Worm (Caenorhabditis elegans) whole organism, young adult: ENCODE results near the gene clec-185.

ENCODE experiments used
- B0035.1 ChIP-seq: sonication (generic microtip); optimal IDR thresholded peaks from 2 replicates; lab custom pipeline; 2016; ENCODE audit warnings: missing genetic modification characterization, mild to moderate bottlenecking, missing compliant biosample characterization, missing genotype, missing genetic modification reagents
- B0261.1 ChIP-seq: sonication (generic microtip); optimal IDR thresholded peaks from 2 replicates; lab custom pipeline; 2016; ENCODE audit warnings: mild to moderate bottlenecking, missing genetic modification characterization, moderate library complexity, missing compliant biosample characterization
- C17E4.6 ChIP-seq: fragments of 200-800 bp; sonication (Bioruptor generic); IDR thresholded peaks from 2 replicates; pipeline ENCODE4 v1.3.6; 2022; ENCODE audit warnings: missing genetic modification reagents, missing genetic modification characterization, missing compliant biosample characterization
- D2030.7 ChIP-seq: fragments of 200-800 bp; sonication (Bioruptor generic); IDR thresholded peaks from 2 replicates; pipeline ENCODE4 v1.3.6; 2022; ENCODE audit warnings: missing genetic modification reagents, missing genetic modification characterization, missing compliant biosample characterization
- F22D6.2 ChIP-seq: sonication (generic microtip); optimal IDR thresholded peaks from 2 replicates; lab custom pipeline; 2016; ENCODE audit warnings: mild to moderate bottlenecking, missing genetic modification characterization, missing compliant biosample characterization
- F33H1.4 ChIP-seq: fragments of 200-800 bp; sonication (Bioruptor generic); IDR thresholded peaks from 2 replicates; pipeline ENCODE4 v1.3.6; 2022; ENCODE audit warnings: missing genetic modification reagents, missing genetic modification characterization, missing compliant biosample characterization
- F39B2.1 ChIP-seq: fragments of 200-800 bp; sonication (Bioruptor generic); IDR thresholded peaks from 2 replicates; pipeline ENCODE4 v1.3.6; 2022; ENCODE audit warnings: missing genetic modification reagents, missing genetic modification characterization, missing compliant biosample characterization
- F49E8.2 ChIP-seq: sonication (generic microtip); optimal IDR thresholded peaks from 3 replicates; lab custom pipeline; 2017; ENCODE audit warnings: missing genetic modification characterization, mild to moderate bottlenecking, missing compliant biosample characterization, antibody characterized with exemption, moderate library complexity; ENCODE audit not compliant: insufficient read depth
- F55B11.4 ChIP-seq: sonication (generic microtip); optimal IDR thresholded peaks from 2 replicates; lab custom pipeline; 2016; ENCODE audit warnings: missing compliant biosample characterization, missing genetic modification characterization, borderline replicate concordance; ENCODE audit not compliant: insufficient read depth
- K12H6.12 ChIP-seq: fragments of 200-800 bp; sonication (Bioruptor generic); optimal IDR thresholded peaks from 2 replicates; lab custom pipeline; 2018; ENCODE audit warnings: mild to moderate bottlenecking, missing genetic modification characterization, missing compliant biosample characterization
- T07F8.4 ChIP-seq: sonication (generic microtip); optimal IDR thresholded peaks from 2 replicates; lab custom pipeline; 2016; ENCODE audit warnings: mild to moderate bottlenecking, missing genetic modification characterization, moderate library complexity, missing compliant biosample characterization
- ZK185.1 ChIP-seq: sonication (generic microtip); optimal IDR thresholded peaks from 2 replicates; lab custom pipeline; 2016; ENCODE audit warnings: mild to moderate bottlenecking, missing genetic modification characterization, missing compliant biosample characterization; ENCODE audit not compliant: poor library complexity, severe bottlenecking
- attf-6 ChIP-seq: fragments of 200-800 bp; sonication (Bioruptor generic); IDR thresholded peaks from 2 replicates; pipeline ENCODE4 v1.3.6; 2022; ENCODE audit warnings: missing genetic modification reagents, missing genetic modification characterization, missing compliant biosample characterization
- bed-1 ChIP-seq: fragments of 200-800 bp; sonication (Bioruptor generic); IDR thresholded peaks from 2 replicates; pipeline ENCODE4 v1.3.6; 2022; ENCODE audit warnings: missing genetic modification reagents, missing genetic modification characterization, missing compliant biosample characterization
- bed-2 ChIP-seq: fragments of 200-800 bp; sonication (Bioruptor generic); IDR thresholded peaks from 2 replicates; pipeline ENCODE4 v1.3.6; 2022; ENCODE audit warnings: missing genetic modification reagents, missing genetic modification characterization, missing compliant biosample characterization
- ceh-27 ChIP-seq: fragments of 200-800 bp; sonication (Bioruptor generic); optimal IDR thresholded peaks from 2 replicates; lab custom pipeline; 2018; ENCODE audit warnings: mild to moderate bottlenecking, missing genetic modification characterization, moderate library complexity, missing compliant biosample characterization
- ceh-40 ChIP-seq: fragments of 200-800 bp; sonication (Bioruptor generic); IDR thresholded peaks from 2 replicates; pipeline ENCODE4 v1.3.6; 2022; ENCODE audit warnings: missing genetic modification characterization, missing compliant biosample characterization
- ceh-58 ChIP-seq: fragments of 200-800 bp; sonication (Bioruptor generic); IDR thresholded peaks from 2 replicates; pipeline ENCODE4 v1.3.6; 2022; ENCODE audit warnings: missing genetic modification characterization, missing compliant biosample characterization
- chd-7 ChIP-seq: sonication (generic microtip); optimal IDR thresholded peaks from 2 replicates; lab custom pipeline; 2016; ENCODE audit warnings: mild to moderate bottlenecking, missing genetic modification characterization, moderate library complexity, missing compliant biosample characterization
- dox-1 ChIP-seq: fragments of 200-800 bp; sonication (Bioruptor generic); IDR thresholded peaks from 2 replicates; pipeline ENCODE4 v1.3.6; 2022; ENCODE audit warnings: missing genetic modification reagents, missing genetic modification characterization, missing compliant biosample characterization
- dpl-1 ChIP-seq: fragments of 150-350 bp; optimal IDR thresholded peaks from 2 replicates; lab custom pipeline; 2014; ENCODE audit warnings: missing biosample characterization, missing genetic modification reagents, missing genetic modification characterization
- egrh-3 ChIP-seq: fragments of 200-800 bp; sonication (Bioruptor generic); IDR thresholded peaks from 2 replicates; pipeline ENCODE4 v1.3.6; 2022; ENCODE audit warnings: missing genetic modification reagents, missing genetic modification characterization, missing compliant biosample characterization
- hsf-1 ChIP-seq: fragments of 200-800 bp; sonication (Bioruptor generic); IDR thresholded peaks from 2 replicates; pipeline ENCODE4 v1.3.6; 2022; ENCODE audit warnings: missing genetic modification reagents, missing genetic modification characterization, missing compliant biosample characterization
- lag-1 ChIP-seq: fragments of 200-800 bp; sonication (Bioruptor generic); IDR thresholded peaks from 2 replicates; pipeline ENCODE4 v1.3.6; 2022; ENCODE audit warnings: missing genetic modification reagents, missing genetic modification characterization, missing compliant biosample characterization
- lin-40 ChIP-seq: sonication (generic microtip); optimal IDR thresholded peaks from 2 replicates; lab custom pipeline; 2016; ENCODE audit warnings: missing genetic modification characterization, mild to moderate bottlenecking, missing compliant biosample characterization, missing genotype, missing genetic modification reagents
- lsy-27 ChIP-seq: sonication (generic microtip); optimal IDR thresholded peaks from 2 replicates; lab custom pipeline; 2017; ENCODE audit warnings: missing genetic modification characterization, mild to moderate bottlenecking, missing compliant biosample characterization, antibody characterized with exemption, missing genotype, borderline replicate concordance; ENCODE audit not compliant: insufficient read depth
- madf-6 ChIP-seq: fragments of 200-800 bp; sonication (Bioruptor generic); IDR thresholded peaks from 2 replicates; pipeline ENCODE4 v1.3.6; 2022; ENCODE audit warnings: missing genetic modification reagents, missing genetic modification characterization, missing compliant biosample characterization
- mcd-1 ChIP-seq: fragments of 200-800 bp; sonication (Bioruptor generic); IDR thresholded peaks from 2 replicates; pipeline ENCODE4 v1.3.6; 2022; ENCODE audit warnings: missing genetic modification reagents, missing genetic modification characterization, missing compliant biosample characterization
- mel-28 ChIP-seq: sonication (generic microtip); optimal IDR thresholded peaks from 2 replicates; lab custom pipeline; 2016; ENCODE audit warnings: borderline replicate concordance, mild to moderate bottlenecking, missing genetic modification characterization, missing compliant biosample characterization
- mxl-1 ChIP-seq: sonication (generic microtip); optimal IDR thresholded peaks from 2 replicates; lab custom pipeline; 2016; ENCODE audit warnings: missing genetic modification characterization, missing compliant biosample characterization
- nfya-2 ChIP-seq: fragments of 200-800 bp; sonication (Bioruptor generic); IDR thresholded peaks from 2 replicates; pipeline ENCODE4 v1.3.6; 2022; ENCODE audit warnings: missing genetic modification reagents, missing genetic modification characterization, missing compliant biosample characterization
- nfyb-1 ChIP-seq: fragments of 200-800 bp; sonication (Bioruptor generic); IDR thresholded peaks from 2 replicates; pipeline ENCODE4 v1.3.6; 2022; ENCODE audit warnings: missing genetic modification reagents, missing genetic modification characterization, missing compliant biosample characterization
- nhr-80 ChIP-seq: sonication (generic microtip); optimal IDR thresholded peaks from 2 replicates; lab custom pipeline; 2016; ENCODE audit warnings: missing genetic modification characterization, missing compliant biosample characterization
- nhr-90 ChIP-seq: sonication (generic microtip); optimal IDR thresholded peaks from 2 replicates; lab custom pipeline; 2016; ENCODE audit warnings: missing genotype, mild to moderate bottlenecking, missing genetic modification characterization, missing compliant biosample characterization
- pha-4 ChIP-seq: fragments of 150-350 bp; sonication (generic microtip); optimal IDR thresholded peaks from 2 replicates; lab custom pipeline; 2014; ENCODE audit warnings: missing biosample characterization, missing genetic modification reagents, missing genetic modification characterization
- snpc-1.1 ChIP-seq: sonication (generic microtip); optimal IDR thresholded peaks from 2 replicates; lab custom pipeline; 2017; ENCODE audit warnings: missing genetic modification characterization, mild to moderate bottlenecking, missing compliant biosample characterization, antibody characterized with exemption, moderate library complexity, missing genotype, missing genetic modification reagents; ENCODE audit not compliant: insufficient read depth
- snpc-1.3 ChIP-seq: sonication (generic microtip); optimal IDR thresholded peaks from 2 replicates; lab custom pipeline; 2017; ENCODE audit warnings: missing genetic modification characterization, mild to moderate bottlenecking, missing compliant biosample characterization, antibody characterized with exemption, moderate library complexity, missing genotype, missing genetic modification reagents; ENCODE audit not compliant: insufficient read depth
- sptf-2 ChIP-seq: fragments of 200-800 bp; sonication (Bioruptor generic); optimal IDR thresholded peaks from 2 replicates; lab custom pipeline; 2018; ENCODE audit warnings: mild to moderate bottlenecking, missing genetic modification characterization, missing compliant biosample characterization
- tbx-9 ChIP-seq: sonication (generic microtip); optimal IDR thresholded peaks from 2 replicates; lab custom pipeline; 2016; ENCODE audit warnings: borderline replicate concordance, missing genetic modification characterization, inconsistent platforms, missing compliant biosample characterization
- unc-62 ChIP-seq: fragments of 150-350 bp; optimal IDR thresholded peaks from 2 replicates; lab custom pipeline; 2014; ENCODE audit warnings: missing biosample characterization, missing genetic modification reagents, missing genetic modification characterization
- ztf-6 ChIP-seq: fragments of 200-800 bp; sonication (Bioruptor generic); IDR thresholded peaks from 2 replicates; pipeline ENCODE4 v1.3.6; 2022; ENCODE audit warnings: missing genetic modification reagents, missing genetic modification characterization, missing compliant biosample characterization

clec-185 gene

ce11 chrIV:12416629-12417404 lies 21.6 kb upstream of the clec-185 start (continued):
- no peak for TF ChIP-seq bed-1 (GFP tag; lab: Robert Waterston, UW)
- TF ChIP-seq mcd-1 (GFP tag; lab: Robert Waterston, UW), result peak; percentile 40; the same call in 1 of the 2 replicates
- peak; percentile 28; the same call in 1 of the 2 replicates for TF ChIP-seq D2030.7 (GFP tag; lab: Robert Waterston, UW)
- TF ChIP-seq lsy-27 (tag; lab: Kevin White, UChicago), result peak; percentile 38
- TF ChIP-seq mxl-1 (tag; lab: Kevin White, UChicago), result peak; percentile 40
- TF ChIP-seq hsf-1 (GFP tag; lab: Robert Waterston, UW), result peak; percentile 59; the same call in 1 of the 2 replicates
- TF ChIP-seq F33H1.4 (GFP tag; lab: Robert Waterston, UW), result peak; percentile 31; the same call in 1 of the 2 replicates
- TF ChIP-seq F49E8.2 (tag; lab: Kevin White, UChicago), result peak; percentile 40
- no peak for TF ChIP-seq F55B11.4 (tag; lab: Kevin White, UChicago)
- TF ChIP-seq B0261.1 (tag; lab: Kevin White, UChicago), result peak; percentile 94
- TF ChIP-seq nfyb-1 (GFP tag; lab: Robert Waterston, UW), result peak; percentile 41; the same call in 1 of the 2 replicates
- peak; percentile 12 for TF ChIP-seq chd-7 (tag; lab: Kevin White, UChicago)
- no peak for TF ChIP-seq tbx-9 (tag; lab: Kevin White, UChicago)
- 0 out of 2 replicates have a peak, but pooled peaks have one; percentile 40 for TF ChIP-seq attf-6 (GFP tag; lab: Robert Waterston, UW)
- TF ChIP-seq, all 124 proteins: peak for 40

- TF ChIP-seq T07F8.4 (tag; lab: Kevin White, UChicago) (peak; percentile 83), mcd-1 (GFP tag; lab: Robert Waterston, UW) (peak; percentile 56), nhr-80 (tag; lab: Kevin White, UChicago) (peak; percentile 23), F22D6.2 (tag; lab: Kevin White, UChicago) (peak; percentile 16), nfya-2 (GFP tag; lab: Robert Waterston, UW) (no peak), lin-40 (peak; percentile 58), bed-2 (no peak), F39B2.1 (GFP tag; lab: Robert Waterston, UW) (no peak), B0035.1 (tag; lab: Kevin White, UChicago) (no peak), ceh-58 (no peak), snpc-1.3 (peak; percentile 74), snpc-1.1 (tag; lab: Kevin White, UChicago) (peak; percentile 78), ZK185.1 (tag; lab: Kevin White, UChicago) (peak; percentile 63), lag-1 (GFP tag; lab: Robert Waterston, UW) (no peak), ceh-40 (GFP tag; lab: Robert Waterston, UW) (0 out of 2 replicates have a peak, but pooled peaks have one; percentile 64), mel-28 (no peak), chd-7 (tag; lab: Kevin White, UChicago) (peak; percentile 47), ztf-6 (no peak), sptf-2 (no peak), dpl-1 (GFP tag; lab: Kevin White, UChicago) (peak; percentile 9), unc-62 (GFP tag; lab: Kevin White, UChicago) (no peak), lsy-27 (tag; lab: Kevin White, UChicago) (no peak), bed-1 (GFP tag; lab: Robert Waterston, UW) (0 out of 2 replicates have a peak, but pooled peaks have one; percentile 68), nhr-90 (tag; lab: Kevin White, UChicago) (peak; percentile 77), madf-6 (GFP tag; lab: Robert Waterston, UW) (peak; percentile 43; the same call in 1 of the 2 replicates), C17E4.6 (0 out of 2 replicates have a peak, but pooled peaks have one; percentile 33), F33H1.4 (GFP tag; lab: Robert Waterston, UW) (peak; percentile 52; the same call in 1 of the 2 replicates), D2030.7 (GFP tag; lab: Robert Waterston, UW) (peak; percentile 91), K12H6.12 (tag; lab: Kevin White, UChicago) (peak; percentile 21), egrh-3 (GFP tag; lab: Robert Waterston, UW) (peak; percentile 49), ceh-27 (GFP tag; lab: Kevin White, UChicago) (peak; percentile 46), dox-1 (GFP tag; lab: Robert Waterston, UW) (peak; percentile 74), pha-4 (tag; lab: Kevin White, UChicago) (no peak)
These were observed 20.8 kb upstream of the clec-185 start, which contains the start of gene F08G5.3 for ce11 chrIV:12417536-12418195. Gene F08G5.3, minus strand, starts transcription at chrIV:12417586.
